Worm (Caenorhabditis elegans): ENCODE measurements around the gene hrde-1.

DNA sequence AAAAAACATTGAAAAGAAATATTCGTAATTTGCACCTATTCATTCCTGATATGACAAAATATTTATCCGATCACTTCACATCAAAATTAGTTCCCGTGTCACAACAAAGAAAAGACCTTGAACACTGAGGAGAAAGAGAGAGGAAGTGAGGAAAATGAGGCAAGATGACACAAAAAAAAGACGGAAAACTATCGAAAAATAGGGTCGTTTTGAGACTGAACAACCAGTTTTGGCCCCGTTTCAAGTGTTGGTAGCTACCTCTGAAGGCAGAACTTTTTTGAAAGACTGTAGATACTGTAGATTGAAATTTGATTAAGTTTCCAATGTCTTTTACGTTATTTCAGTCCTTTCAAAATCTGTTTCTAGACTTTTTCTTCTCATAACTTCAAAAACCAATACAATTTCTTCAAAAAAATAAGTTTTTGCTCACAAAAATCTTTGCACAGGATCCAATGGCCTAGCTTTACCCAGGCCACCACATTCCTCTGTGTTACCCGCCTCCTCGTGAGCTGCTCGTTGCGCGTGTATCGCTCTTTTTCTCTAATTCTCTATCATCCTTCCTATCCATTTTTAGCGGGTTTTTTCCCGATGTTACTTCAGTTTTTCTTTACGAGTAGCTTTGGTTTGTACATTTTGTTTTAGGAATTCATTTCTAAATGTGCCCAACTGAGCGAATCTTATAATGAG lies 20.5 kb upstream of the hrde-1 start:
- TF ChIP-seq lsl-1 (GFP tag; optimal IDR thresholded peaks at IDR 0.05): no peak
- no peak for TF ChIP-seq snpc-1.3 (tag; optimal IDR thresholded peaks at IDR 0.05; ENCODE audit: insufficient read depth)
- no peak for TF ChIP-seq athp-1 (tag; optimal IDR thresholded peaks at IDR 0.05)
- no peak for TF ChIP-seq pha-4 (tag; optimal IDR thresholded peaks at IDR 0.05)
- TF ChIP-seq tlf-1 (GFP tag; optimal IDR thresholded peaks at IDR 0.05): no peak
- TF ChIP-seq snpc-4 (GFP tag; optimal IDR thresholded peaks at IDR 0.05): no peak
- no peak for TF ChIP-seq snpc-4 (tag; optimal IDR thresholded peaks at IDR 0.05)
- TF ChIP-seq aptf-2 (GFP tag; conservative IDR thresholded peaks at IDR 0.05): no peak
- no peak for TF ChIP-seq madf-10 (tag; optimal IDR thresholded peaks at IDR 0.05)
- TF ChIP-seq F22D6.2 (tag; optimal IDR thresholded peaks at IDR 0.05): no peak
- no peak for TF ChIP-seq nfya-2 (GFP tag; IDR thresholded peaks at IDR 0.05)
- no peak for TF ChIP-seq ceh-100 (GFP tag; IDR thresholded peaks at IDR 0.05)
